2 worm cellular contexts compared by ENCODE assay signal in genomic region chrIII:11093489-11093888, ce11.
TF ChIP-seq lines count a peak whose summit lies in the region.

No protein-coding gene starts in this region.

TF ChIP-seq in whole organism, L1 larva, 84 proteins besides CTCF, POLR2A, EP300 and RAD21 (continued from another document):
- TF ChIP-seq elt-3 (tag; optimal IDR thresholded peaks at IDR 0.05; lab: Kevin White, UChicago) (no peak), efl-1 (optimal IDR thresholded peaks at IDR 0.05; lab: Kevin White, UChicago) (peak; percentile 43), efl-1 (GFP tag; optimal IDR thresholded peaks at IDR 0.05 in 1 of 2; lab: Kevin White, UChicago) (peak in 1 of 2 experiments; percentile 92), tbx-2 (tag; optimal IDR thresholded peaks at IDR 0.05; lab: Kevin White, UChicago) (peak; percentile 30)

TF ChIP-seq in whole organism, late embryonic, 69 proteins besides CTCF, POLR2A, EP300 and RAD21 (continued from another document):
- no peak for TF ChIP-seq K09A11.1 (tag; optimal IDR thresholded peaks at IDR 0.05; lab: Kevin White, UChicago; ENCODE audit: insufficient read depth)
- peak; percentile 10 for TF ChIP-seq ceh-6 (GFP tag; optimal IDR thresholded peaks at IDR 0.05; lab: Kevin White, UChicago)
- TF ChIP-seq F13H6.1 (tag; optimal IDR thresholded peaks at IDR 0.05; lab: Kevin White, UChicago), result peak; percentile 75
- no peak for TF ChIP-seq elt-4 (tag; optimal IDR thresholded peaks at IDR 0.05; lab: Kevin White, UChicago)
- peak; percentile 51 for TF ChIP-seq hlh-6 (tag; optimal IDR thresholded peaks at IDR 0.05; lab: Kevin White, UChicago)
- TF ChIP-seq ceh-24 (tag; optimal IDR thresholded peaks at IDR 0.05; lab: Kevin White, UChicago), result no peak
- no peak for TF ChIP-seq unc-42 (tag; optimal IDR thresholded peaks at IDR 0.05; lab: Kevin White, UChicago)
- no peak for TF ChIP-seq che-1 (tag; optimal IDR thresholded peaks at IDR 0.05; lab: Kevin White, UChicago)
- peak; percentile 97 for TF ChIP-seq ceh-31 (tag; optimal IDR thresholded peaks at IDR 0.05; lab: Kevin White, UChicago)
- peak; percentile 49 for TF ChIP-seq ceh-34 (tag; optimal IDR thresholded peaks at IDR 0.05; lab: Kevin White, UChicago)
- TF ChIP-seq tbx-7 (tag; optimal IDR thresholded peaks at IDR 0.05; lab: Kevin White, UChicago), result peak; percentile 91
- no peak for TF ChIP-seq sox-2 (GFP tag; IDR thresholded peaks at IDR 0.05; lab: Robert Waterston, UW)
- TF ChIP-seq pqm-1 (tag; optimal IDR thresholded peaks at IDR 0.05; lab: Kevin White, UChicago), result no peak
- TF ChIP-seq ets-4 (tag; optimal IDR thresholded peaks at IDR 0.05; lab: Kevin White, UChicago), result peak; percentile 81
- TF ChIP-seq lin-11 (tag; optimal IDR thresholded peaks at IDR 0.05; lab: Kevin White, UChicago), result no peak
- no peak for TF ChIP-seq sox-4 (tag; optimal IDR thresholded peaks at IDR 0.05; lab: Kevin White, UChicago)
- no peak for TF ChIP-seq hlh-30 (tag; optimal IDR thresholded peaks at IDR 0.05; lab: Kevin White, UChicago; ENCODE audit: insufficient read depth)
- TF ChIP-seq hlh-8 (tag; optimal IDR thresholded peaks at IDR 0.05; lab: Kevin White, UChicago), result peak; percentile 77
- TF ChIP-seq ref-2 (tag; optimal IDR thresholded peaks at IDR 0.05; lab: Kevin White, UChicago), result no peak
- TF ChIP-seq fkh-10 (GFP tag; optimal IDR thresholded peaks at IDR 0.05; lab: Kevin White, UChicago), result no peak
- no peak for TF ChIP-seq ceh-9 (tag; optimal IDR thresholded peaks at IDR 0.05; lab: Kevin White, UChicago)
- peak; percentile 36 for TF ChIP-seq lim-6 (tag; optimal IDR thresholded peaks at IDR 0.05; lab: Kevin White, UChicago)
- TF ChIP-seq nhr-11 (tag; optimal IDR thresholded peaks at IDR 0.05; lab: Kevin White, UChicago), result no peak
- TF ChIP-seq ama-1 (optimal IDR thresholded peaks at IDR 0.05; lab: Kevin White, UChicago), result no peak
- no peak for TF ChIP-seq ceh-22 (tag; optimal IDR thresholded peaks at IDR 0.05; lab: Kevin White, UChicago)
- TF ChIP-seq ahr-1 (tag; optimal IDR thresholded peaks at IDR 0.05; lab: Kevin White, UChicago), result peak; percentile 59
- TF ChIP-seq nhr-232 (tag; optimal IDR thresholded peaks at IDR 0.05; lab: Kevin White, UChicago), result no peak
- no peak for TF ChIP-seq dmd-4 (tag; optimal IDR thresholded peaks at IDR 0.05; lab: Kevin White, UChicago; ENCODE audit: borderline replicate concordance)
- no peak for TF ChIP-seq ceh-19 (GFP tag; optimal IDR thresholded peaks at IDR 0.05; lab: Kevin White, UChicago)
- TF ChIP-seq unc-55 (GFP tag; optimal IDR thresholded peaks at IDR 0.05; lab: Kevin White, UChicago), result no peak
- TF ChIP-seq syd-9 (tag; optimal IDR thresholded peaks at IDR 0.05; lab: Kevin White, UChicago), result peak; percentile 43
- TF ChIP-seq tbx-2 (tag; optimal IDR thresholded peaks at IDR 0.05; lab: Kevin White, UChicago), result peak; percentile 97
- TF ChIP-seq pag-3 (tag; optimal IDR thresholded peaks at IDR 0.05; lab: Kevin White, UChicago; ENCODE audit: borderline replicate concordance), result no peak
- TF ChIP-seq ceh-48 (tag; optimal IDR thresholded peaks at IDR 0.05; lab: Kevin White, UChicago), result no peak
- peak; percentile 4 for TF ChIP-seq npax-4 (tag; optimal IDR thresholded peaks at IDR 0.05; lab: Kevin White, UChicago)
- TF ChIP-seq dve-1 (tag; optimal IDR thresholded peaks at IDR 0.05; lab: Kevin White, UChicago), result no peak
- no peak for TF ChIP-seq unc-3 (GFP tag; conservative IDR thresholded peaks at IDR 0.05; lab: Robert Waterston, UW)
- TF ChIP-seq unc-3 (tag; optimal IDR thresholded peaks at IDR 0.05; lab: Kevin White, UChicago), result peak; percentile 16
- no peak for TF ChIP-seq Y22D7AL.16 (tag; optimal IDR thresholded peaks at IDR 0.05; lab: Kevin White, UChicago)
- TF ChIP-seq eyg-1 (tag; optimal IDR thresholded peaks at IDR 0.05; lab: Kevin White, UChicago), result no peak
- no peak for TF ChIP-seq T23F11.4 (GFP tag; optimal IDR thresholded peaks at IDR 0.05; lab: Kevin White, UChicago)
- peak; percentile 71 for TF ChIP-seq mec-3 (tag; optimal IDR thresholded peaks at IDR 0.05; lab: Kevin White, UChicago; ENCODE audit: borderline replicate concordance)
- TF ChIP-seq unc-86 (tag; optimal IDR thresholded peaks at IDR 0.05; lab: Kevin White, UChicago), result peak; percentile 50
- peak; percentile 62 for TF ChIP-seq ceh-14 (tag; optimal IDR thresholded peaks at IDR 0.05; lab: Kevin White, UChicago)
- TF ChIP-seq nfya-1 (tag; optimal IDR thresholded peaks at IDR 0.05; lab: Kevin White, UChicago), result no peak
- TF ChIP-seq ztf-16 (tag; optimal IDR thresholded peaks at IDR 0.05; lab: Kevin White, UChicago), result peak; percentile 0
- TF ChIP-seq odd-2 (tag; optimal IDR thresholded peaks at IDR 0.05; lab: Kevin White, UChicago), result no peak
- TF ChIP-seq zip-5 (tag; optimal IDR thresholded peaks at IDR 0.05; lab: Kevin White, UChicago), result peak; percentile 87
- TF ChIP-seq C08G9.2 (tag; optimal IDR thresholded peaks at IDR 0.05; lab: Kevin White, UChicago), result peak; percentile 93
- TF ChIP-seq ceh-2 (tag; optimal IDR thresholded peaks at IDR 0.05; lab: Kevin White, UChicago), result peak; percentile 87
- no peak for TF ChIP-seq hlh-15 (tag; optimal IDR thresholded peaks at IDR 0.05; lab: Kevin White, UChicago)
- no peak for TF ChIP-seq sdc-2 (tag; optimal IDR thresholded peaks at IDR 0.05; lab: Kevin White, UChicago)
- TF ChIP-seq ceh-30 (tag; optimal IDR thresholded peaks at IDR 0.05; lab: Kevin White, UChicago), result no peak
TF ChIP-seq in whole organism, late embryonic: peak in this region for 26.
